Worm (Caenorhabditis elegans): ENCODE measurements around the gene npr-42.

- TF ChIP-seq skn-1 (tag; optimal IDR thresholded peaks at IDR 0.05) (no peak), nhr-76 (tag; optimal IDR thresholded peaks at IDR 0.05) (no peak), lin-13 (GFP tag; optimal IDR thresholded peaks at IDR 0.05) (no peak), nhr-102 (tag; optimal IDR thresholded peaks at IDR 0.05) (no peak), lin-15B (tag; optimal IDR thresholded peaks at IDR 0.05) (no peak), ceh-82 (tag; optimal IDR thresholded peaks at IDR 0.05) (no peak)
Observed at ce11 chrII:4306921-4307630, 31.1 kb downstream of the npr-42 start, which contains the start of gene Y52E8A.3.
